Worm (Caenorhabditis elegans) whole organism, L2 larva: Measurements from ENCODE around the gene srt-55.

ENCODE experiments used
- elt-3 ChIP-seq: sonication (generic microtip); optimal IDR thresholded peaks from 2 replicates; lab custom pipeline; 2017; ENCODE audit warnings: missing biosample characterization, missing genetic modification characterization
- lsy-2 ChIP-seq, 2 experiments: fragments of 150-350 bp in 1 of 2; sonication (generic microtip) in 1 of 2; optimal IDR thresholded peaks; 2 replicates each; lab custom pipeline; 2014 to 2017; ENCODE audit warnings: missing biosample characterization in 2 of 2, missing genetic modification characterization in 2 of 2
- mbf-1 ChIP-seq: sonication (generic microtip); optimal IDR thresholded peaks from 2 replicates; lab custom pipeline; 2017; ENCODE audit warnings: missing biosample characterization, missing genetic modification characterization
- unc-39 ChIP-seq: fragments of 150-350 bp; optimal IDR thresholded peaks from 2 replicates; lab custom pipeline; 2014; ENCODE audit warnings: missing biosample characterization, missing genetic modification characterization

ce11 chrIII:10108995-10109394 is 2.7 kb upstream of the srt-55 start, which contains the start of gene T16H12.9:
- no peak for TF ChIP-seq lsy-2 (tag; optimal IDR thresholded peaks at IDR 0.05; lab: Kevin White, UChicago)
- TF ChIP-seq mbf-1 (tag; lab: Kevin White, UChicago) = no peak
- TF ChIP-seq elt-3 (tag; lab: Kevin White, UChicago) = no peak
- TF ChIP-seq unc-39 = no peak
